Fruit fly (Drosophila melanogaster): Measurements from ENCODE around the gene lawc.

DNA sequence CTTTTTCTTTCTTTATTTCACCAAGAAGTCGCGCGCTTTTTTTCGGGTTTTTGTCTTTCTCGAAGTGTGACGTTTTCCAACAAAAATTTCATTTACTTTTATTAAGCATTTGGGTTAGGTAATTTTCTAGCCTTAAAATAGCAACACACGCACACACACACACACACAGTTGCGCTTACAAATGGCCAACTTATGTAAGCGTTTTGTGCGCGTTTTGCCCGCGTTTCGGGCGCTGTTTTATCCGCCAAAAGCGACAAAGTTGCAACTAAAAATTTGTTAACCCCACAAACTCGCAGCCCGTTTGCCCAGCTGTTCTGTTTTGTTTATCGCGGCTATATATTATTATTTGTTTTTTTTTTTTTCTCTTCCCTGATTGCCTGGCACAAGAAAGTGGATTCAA is 45.1 kb downstream of the lawc start:
- TF ChIP-seq ttk (optimal IDR thresholded peaks at IDR 0.05): no peak
- no peak for TF ChIP-seq h (optimal IDR thresholded peaks at IDR 0.05)
- TF ChIP-seq psq (optimal IDR thresholded peaks at IDR 0.05): no peak
- TF ChIP-seq Myc (optimal IDR thresholded peaks at IDR 0.05): no peak
- TF ChIP-seq insv (optimal IDR thresholded peaks at IDR 0.05): no peak
- TF ChIP-seq Sin3A (optimal IDR thresholded peaks at IDR 0.05): no peak
